Fruit fly (Drosophila melanogaster): Measurements from ENCODE around the gene PTPMT1.

DNA sequence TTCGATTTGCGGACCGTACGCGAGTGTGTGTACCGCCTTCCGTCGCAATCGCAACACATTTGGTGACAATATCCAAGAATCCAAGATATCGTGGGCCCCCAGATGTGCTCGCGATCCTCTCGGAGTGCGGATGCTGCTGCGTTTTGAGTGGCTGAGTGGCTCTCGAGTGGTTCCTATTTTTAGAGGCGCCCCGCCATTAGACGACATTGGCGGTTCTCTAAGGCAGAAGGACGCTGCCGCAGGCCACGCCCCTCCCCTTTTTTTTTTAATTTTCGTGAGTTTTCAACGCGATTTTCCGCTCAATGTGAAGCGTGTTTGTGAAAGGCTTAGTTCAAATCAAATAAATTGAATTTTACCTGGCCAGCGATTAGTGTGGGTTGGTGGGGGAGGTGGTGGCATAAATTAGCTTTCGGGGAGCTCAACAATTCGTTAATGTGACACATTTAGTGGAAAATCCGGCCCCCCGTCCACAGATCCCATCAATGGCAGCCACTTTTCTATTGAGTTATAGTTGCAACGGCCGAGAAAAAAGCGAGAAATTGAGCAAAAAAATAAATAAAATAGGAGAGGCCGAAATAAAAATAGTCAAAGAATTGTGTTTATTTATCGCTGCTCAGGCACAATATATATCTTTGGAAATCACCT is 39.7 kb upstream of the PTPMT1 start, which contains the start of gene nau:
- TF ChIP-seq Myb (GFP tag; optimal IDR thresholded peaks at IDR 0.05) (no peak), CG8944 (GFP tag; optimal IDR thresholded peaks at IDR 0.05) (no peak), so (GFP tag; IDR thresholded peaks at IDR 0.05) (no peak), ssp (GFP tag; IDR thresholded peaks at IDR 0.05) (no peak), Hand (GFP tag; optimal IDR thresholded peaks at IDR 0.05) (no peak), Med (GFP tag) (no peak), YL-1 (GFP tag; optimal IDR thresholded peaks at IDR 0.05) (no peak)
